Worm (Caenorhabditis elegans) whole organism, early embryonic: ENCODE data around the gene dyf-6.

Source experiments
- B0310.2 ChIP-seq: sonication (generic microtip); optimal IDR thresholded peaks from 2 replicates; lab custom pipeline; 2016; ENCODE audit warnings: mild to moderate bottlenecking, missing genetic modification characterization, missing compliant biosample characterization
- aly-1 ChIP-seq: sonication (generic microtip); optimal IDR thresholded peaks from 2 replicates; lab custom pipeline; 2016; ENCODE audit warnings: missing genetic modification characterization, missing compliant biosample characterization
- ama-1 ChIP-seq: fragments of 150-350 bp; optimal IDR thresholded peaks from 2 replicates; lab custom pipeline; 2014
- ceh-13 ChIP-seq: fragments of 200-800 bp; sonication (Bioruptor generic); optimal IDR thresholded peaks from 2 replicates; lab custom pipeline; 2018; ENCODE audit warnings: mild to moderate bottlenecking, missing genetic modification characterization, missing compliant biosample characterization
- ceh-36 ChIP-seq: sonication (generic microtip); optimal IDR thresholded peaks from 2 replicates; lab custom pipeline; 2016; ENCODE audit warnings: missing genetic modification characterization, inconsistent platforms, missing compliant biosample characterization
- ets-7 ChIP-seq: sonication (generic microtip); optimal IDR thresholded peaks from 2 replicates; lab custom pipeline; 2016; ENCODE audit warnings: missing genotype, missing genetic modification characterization, missing compliant biosample characterization
- flt-1 ChIP-seq: fragments of 200-800 bp; sonication (Bioruptor generic); IDR thresholded peaks from 2 replicates; pipeline ENCODE4 v1.3.6; 2022; ENCODE audit warnings: missing genetic modification characterization, missing compliant biosample characterization
- hmbx-1 ChIP-seq: sonication (generic microtip); optimal IDR thresholded peaks from 2 replicates; lab custom pipeline; 2016; ENCODE audit warnings: mild to moderate bottlenecking, missing genetic modification characterization, missing compliant biosample characterization
- hmg-4 ChIP-seq: fragments of 200-800 bp; sonication (Bioruptor generic); optimal IDR thresholded peaks from 2 replicates; lab custom pipeline; 2018; ENCODE audit warnings: mild to moderate bottlenecking, missing genetic modification characterization, missing compliant biosample characterization
- pes-1 ChIP-seq: fragments of 200-800 bp; sonication (Bioruptor generic); IDR thresholded peaks from 2 replicates; pipeline ENCODE4 v1.3.6; 2022; ENCODE audit warnings: missing genetic modification reagents, missing genetic modification characterization, missing compliant biosample characterization
- sea-1 ChIP-seq: fragments of 200-800 bp; sonication (Bioruptor generic); conservative IDR thresholded peaks from 2 replicates; pipeline ENCODE4 v1.3.6; 2022; ENCODE audit warnings: missing genetic modification characterization, missing compliant biosample characterization
- tbx-11 ChIP-seq: fragments of 200-800 bp; sonication (Bioruptor generic); IDR thresholded peaks from 2 replicates; pipeline ENCODE4 v1.3.6; 2022; ENCODE audit warnings: missing genetic modification characterization, missing compliant biosample characterization
- tbx-37 ChIP-seq: fragments of 200-800 bp; sonication (Bioruptor generic); conservative IDR thresholded peaks from 2 replicates; pipeline ENCODE4 v1.3.6; 2022; ENCODE audit warnings: missing genetic modification reagents, missing genetic modification characterization, missing compliant biosample characterization
- tra-4 ChIP-seq: sonication (generic microtip); optimal IDR thresholded peaks from 2 replicates; lab custom pipeline; 2017; ENCODE audit warnings: missing genetic modification characterization, missing compliant biosample characterization

DNA sequence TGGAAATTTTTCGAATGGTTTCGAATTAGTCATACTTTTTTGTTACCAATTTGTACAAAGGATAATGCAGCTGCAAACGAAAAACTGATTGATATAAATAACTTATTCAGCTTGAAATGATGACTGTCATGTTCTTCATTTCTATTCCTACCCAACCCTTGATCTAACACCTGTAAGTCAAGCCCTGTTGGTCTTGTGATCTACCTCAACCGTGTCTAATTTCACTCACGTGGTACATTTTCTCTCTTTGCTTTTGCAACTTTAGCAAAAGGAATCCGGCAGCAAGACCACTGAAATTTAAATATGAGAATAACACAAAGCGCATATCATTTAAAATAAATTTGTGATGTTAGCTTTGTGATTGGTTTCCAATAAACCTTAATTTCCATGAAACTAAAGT is 17.7 kb upstream of the dyf-6 start:
- TF ChIP-seq ceh-36 (no peak), B0310.2 (tag; lab: Kevin White, UChicago) (no peak), pes-1 (GFP tag; lab: Robert Waterston, UW) (no peak), tbx-37 (GFP tag; lab: Robert Waterston, UW) (no peak), ama-1 (lab: Kevin White, UChicago) (no peak), tbx-11 (no peak), ets-7 (tag; lab: Kevin White, UChicago) (no peak), hmbx-1 (tag; lab: Kevin White, UChicago) (no peak), tra-4 (tag; lab: Kevin White, UChicago) (no peak), flt-1 (GFP tag; lab: Robert Waterston, UW) (no peak), sea-1 (GFP tag; lab: Robert Waterston, UW) (no peak), hmg-4 (GFP tag; lab: Kevin White, UChicago) (no peak), ceh-13 (GFP tag; lab: Kevin White, UChicago) (no peak), aly-1 (tag; lab: Kevin White, UChicago) (no peak)
